Worm (Caenorhabditis elegans) whole organism, L3 larva: ENCODE results near the gene ZK673.6.

Source experiments
- R02D3.7 ChIP-seq: fragments of 150-350 bp; optimal IDR thresholded peaks from 2 replicates; lab custom pipeline; 2014; ENCODE audit warnings: missing biosample characterization, missing genetic modification characterization
- daf-12 ChIP-seq: fragments of 150-350 bp; optimal IDR thresholded peaks from 2 replicates; lab custom pipeline; 2014; ENCODE audit warnings: missing biosample characterization, missing genetic modification reagents, missing genetic modification characterization
- egl-27 ChIP-seq: sonication (generic microtip); optimal IDR thresholded peaks from 4 replicates; lab custom pipeline; 2017; ENCODE audit warnings: missing biosample characterization, missing genetic modification reagents, missing genetic modification characterization
- nhr-11 ChIP-seq: fragments of 150-350 bp; optimal IDR thresholded peaks from 2 replicates; lab custom pipeline; 2014; ENCODE audit warnings: missing biosample characterization, missing genetic modification characterization
- nhr-76 ChIP-seq: fragments of 150-350 bp; sonication (generic microtip); optimal IDR thresholded peaks from 5 replicates; lab custom pipeline; 2014; ENCODE audit warnings: missing biosample characterization, missing genetic modification characterization
- zag-1 ChIP-seq: fragments of 150-350 bp; optimal IDR thresholded peaks from 2 replicates; lab custom pipeline; 2014; ENCODE audit warnings: missing biosample characterization, missing genetic modification characterization

DNA sequence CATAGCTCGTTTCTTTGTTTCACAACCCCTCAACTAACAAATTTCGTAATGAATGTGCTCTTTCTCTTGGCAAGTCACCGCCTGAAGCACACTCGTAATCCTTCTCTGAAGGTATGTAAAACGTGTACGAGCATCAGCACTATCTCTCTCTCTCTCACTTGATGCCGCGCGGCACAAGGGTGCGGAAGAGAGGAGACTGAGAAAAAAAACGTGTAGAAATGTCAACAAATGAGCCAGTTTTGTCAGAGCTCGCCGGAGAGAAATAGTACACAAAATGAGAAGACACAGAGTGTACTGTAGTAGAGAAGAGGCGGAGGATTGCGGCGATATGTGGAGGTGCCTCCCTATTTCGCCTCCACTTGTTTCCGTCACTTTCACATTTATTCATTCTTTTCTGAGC, 46.1 kb upstream of the ZK673.6 start, which contains the start of gene F59B10.3:
- no peak for TF ChIP-seq nhr-76 (tag; lab: Kevin White, UChicago)
- TF ChIP-seq nhr-11 (tag; lab: Kevin White, UChicago): no peak
- TF ChIP-seq daf-12: no peak
- TF ChIP-seq R02D3.7 (tag; lab: Kevin White, UChicago): no peak
- no peak for TF ChIP-seq zag-1 (tag; lab: Kevin White, UChicago)
- no peak for TF ChIP-seq egl-27 (tag; lab: Kevin White, UChicago)
